Fruit fly (Drosophila melanogaster) whole organism, embryonic: ENCODE data around the gene Spn88Ea.

Experiments
- Aef1 ChIP-seq: fragments of 200-800 bp; sonication (Bioruptor generic); IDR thresholded peaks from 3 replicates; pipeline ENCODE4 v1.3.6; 2022; ENCODE audit warnings: missing biosample characterization, missing genetic modification characterization
- Asciz ChIP-seq: fragments of 200-800 bp; sonication (Bioruptor generic); optimal IDR thresholded peaks from 2 replicates; lab custom pipeline; 2017; ENCODE audit warnings: missing biosample characterization, mild to moderate bottlenecking, missing genetic modification characterization, missing genetic modification reagents
- CG10462 ChIP-seq: fragments of 200-800 bp; sonication (Bioruptor generic); optimal IDR thresholded peaks from 2 replicates; lab custom pipeline; 2016; ENCODE audit warnings: missing biosample characterization, missing genetic modification characterization
- CG13123 ChIP-seq: fragments of 200-800 bp; sonication (Bioruptor generic); optimal IDR thresholded peaks from 2 replicates; lab custom pipeline; 2016; ENCODE audit warnings: missing biosample characterization, missing genetic modification characterization
- CG13775 ChIP-seq: fragments of 200-800 bp; sonication (Bioruptor generic); optimal IDR thresholded peaks from 3 replicates; lab custom pipeline; 2017; ENCODE audit warnings: missing biosample characterization, mild to moderate bottlenecking, missing genetic modification characterization
- CG14441 ChIP-seq: fragments of 200-800 bp; sonication (Bioruptor generic); IDR thresholded peaks from 2 replicates; pipeline ENCODE4 v1.3.6; 2022; ENCODE audit warnings: missing biosample characterization, missing genetic modification characterization
- CG15269 ChIP-seq: fragments of 200-800 bp; sonication (Bioruptor generic); optimal IDR thresholded peaks from 2 replicates; lab custom pipeline; 2018; ENCODE audit warnings: missing biosample characterization, mild to moderate bottlenecking, missing genetic modification characterization, moderate library complexity
- CG17802 ChIP-seq: fragments of 200-800 bp; sonication (Bioruptor generic); optimal IDR thresholded peaks from 2 replicates; lab custom pipeline; 2018; ENCODE audit warnings: missing biosample characterization, mild to moderate bottlenecking, missing genetic modification characterization, moderate library complexity
- CG2202 ChIP-seq: fragments of 200-800 bp; sonication (Bioruptor generic); optimal IDR thresholded peaks from 2 replicates; lab custom pipeline; 2018; ENCODE audit warnings: missing biosample characterization, mild to moderate bottlenecking, missing genetic modification characterization
- CG2712 ChIP-seq: fragments of 200-800 bp; optimal IDR thresholded peaks from 3 replicates; lab custom pipeline; 2019; ENCODE audit warnings: missing biosample characterization, mild to moderate bottlenecking, missing genetic modification characterization, moderate library complexity
- CG31441 ChIP-seq: fragments of 200-800 bp; sonication (Bioruptor generic); IDR thresholded peaks from 2 replicates; pipeline ENCODE4 v1.3.6; 2022; ENCODE audit warnings: missing biosample characterization, missing genetic modification characterization
- CG3847 ChIP-seq: fragments of 200-800 bp; sonication (Bioruptor generic); IDR thresholded peaks from 2 replicates; pipeline ENCODE4 v1.3.6; 2022; ENCODE audit warnings: missing biosample characterization, missing genetic modification characterization
- CG42726 ChIP-seq: fragments of 200-800 bp; sonication (Bioruptor generic); IDR thresholded peaks from 2 replicates; pipeline ENCODE4 v1.3.6; 2022; ENCODE audit warnings: missing biosample characterization, missing genetic modification characterization; ENCODE audit not compliant: partially characterized antibody
- CG4820 ChIP-seq: fragments of 200-800 bp; sonication (Bioruptor generic); optimal IDR thresholded peaks from 3 replicates; lab custom pipeline; 2016; ENCODE audit warnings: missing biosample characterization, missing genetic modification characterization
- CG7963 ChIP-seq: fragments of 200-800 bp; sonication (Bioruptor generic); IDR thresholded peaks from 3 replicates; pipeline ENCODE4 v1.3.6; 2022; ENCODE audit warnings: missing biosample characterization, missing genetic modification characterization; ENCODE audit not compliant: partially characterized antibody
- CG8290 ChIP-seq, 3 experiments: fragments of 200-800 bp; sonication (Bioruptor generic); optimal IDR thresholded peaks; 2 replicates each; lab custom pipeline; 2016 to 2019; ENCODE audit warnings: missing biosample characterization in 3 of 3, missing genetic modification characterization in 3 of 3, mild to moderate bottlenecking in 2 of 3, moderate library complexity in 1 of 3
- CG8359 ChIP-seq: fragments of 200-800 bp; sonication (Bioruptor generic); optimal IDR thresholded peaks from 2 replicates; lab custom pipeline; 2017; ENCODE audit warnings: missing biosample characterization, mild to moderate bottlenecking, missing genetic modification characterization, borderline replicate concordance
- CG8944 ChIP-seq: fragments of 200-800 bp; sonication (Bioruptor generic); optimal IDR thresholded peaks from 3 replicates; lab custom pipeline; 2016; ENCODE audit warnings: missing biosample characterization, missing genetic modification characterization
- Dad ChIP-seq: fragments of 200-800 bp; sonication (Bioruptor generic); optimal IDR thresholded peaks from 3 replicates; lab custom pipeline; 2016; ENCODE audit warnings: missing biosample characterization, missing genetic modification characterization
- Dp ChIP-seq: fragments of 200-800 bp; sonication (Bioruptor generic); optimal IDR thresholded peaks from 2 replicates; lab custom pipeline; 2018; ENCODE audit warnings: missing biosample characterization, mild to moderate bottlenecking, missing genetic modification characterization, moderate library complexity
- Fer2 ChIP-seq: fragments of 200-800 bp; sonication (Bioruptor generic); optimal IDR thresholded peaks from 2 replicates; lab custom pipeline; 2018; ENCODE audit warnings: missing biosample characterization, mild to moderate bottlenecking, missing genetic modification characterization, moderate library complexity
- H15 ChIP-seq: fragments of 200-800 bp; sonication (Bioruptor generic); IDR thresholded peaks from 3 replicates; pipeline ENCODE4 v1.3.6; 2022; ENCODE audit warnings: missing biosample characterization, missing genetic modification characterization
- HLH54F ChIP-seq: fragments of 200-800 bp; sonication (Bioruptor generic); optimal IDR thresholded peaks from 3 replicates; lab custom pipeline; 2016; ENCODE audit warnings: missing biosample characterization, missing genetic modification characterization
- Hr51 ChIP-seq, 2 experiments: fragments of 200-800 bp; sonication (Bioruptor generic); optimal IDR thresholded peaks; 2 replicates in 1 of 2; 3 replicates in 1 of 2; lab custom pipeline; 2016 to 2018; ENCODE audit warnings: missing biosample characterization in 2 of 2, missing genetic modification characterization in 2 of 2, mild to moderate bottlenecking in 1 of 2, moderate library complexity in 1 of 2
- Lim3 ChIP-seq: fragments of 200-800 bp; sonication (Bioruptor generic); IDR thresholded peaks from 2 replicates; pipeline ENCODE4 v1.3.6; 2022; ENCODE audit warnings: missing biosample characterization, missing genetic modification characterization
- Myb ChIP-seq: fragments of 200-800 bp; sonication (Bioruptor generic); optimal IDR thresholded peaks from 2 replicates; lab custom pipeline; 2016; ENCODE audit warnings: missing biosample characterization, missing genetic modification characterization
- NC2α ChIP-seq: fragments of 200-800 bp; sonication (Bioruptor generic); optimal IDR thresholded peaks from 2 replicates; lab custom pipeline; 2016; ENCODE audit warnings: missing biosample characterization, missing genetic modification characterization
- Neu2 ChIP-seq: fragments of 200-800 bp; sonication (Bioruptor generic); optimal IDR thresholded peaks from 3 replicates; lab custom pipeline; 2016; ENCODE audit warnings: missing biosample characterization, missing genetic modification characterization, borderline replicate concordance
- NfI ChIP-seq: fragments of 200-800 bp; sonication (Bioruptor generic); optimal IDR thresholded peaks from 3 replicates; lab custom pipeline; 2018; ENCODE audit warnings: missing biosample characterization, mild to moderate bottlenecking, missing genetic modification characterization, moderate library complexity
- Six4 ChIP-seq: fragments of 200-800 bp; sonication (Bioruptor generic); optimal IDR thresholded peaks from 2 replicates; lab custom pipeline; 2016; ENCODE audit warnings: missing biosample characterization, missing genetic modification characterization
- Ssrp ChIP-seq: fragments of 200-800 bp; sonication (Bioruptor generic); optimal IDR thresholded peaks from 2 replicates; lab custom pipeline; 2018; ENCODE audit warnings: missing biosample characterization, mild to moderate bottlenecking, missing genetic modification characterization, moderate library complexity
- az2 ChIP-seq: fragments of 200-800 bp; sonication (Bioruptor generic); optimal IDR thresholded peaks from 3 replicates; lab custom pipeline; 2016; ENCODE audit warnings: missing biosample characterization, missing genetic modification characterization
- bcd ChIP-seq: fragments of 200-800 bp; sonication (Bioruptor generic); optimal IDR thresholded peaks from 2 replicates; lab custom pipeline; 2017; ENCODE audit warnings: missing biosample characterization, mild to moderate bottlenecking, missing genetic modification characterization
- br ChIP-seq: fragments of >200 bp; optimal IDR thresholded peaks from 2 replicates; lab custom pipeline; 2017
- ftz-f1 ChIP-seq: fragments of 200-800 bp; sonication (Bioruptor generic); optimal IDR thresholded peaks from 2 replicates; lab custom pipeline; 2016; ENCODE audit warnings: missing biosample characterization, missing genetic modification characterization
- gcm2 ChIP-seq: fragments of 200-800 bp; sonication (Bioruptor generic); optimal IDR thresholded peaks from 2 replicates; lab custom pipeline; 2016; ENCODE audit warnings: missing biosample characterization, missing genetic modification characterization
- insv ChIP-seq, 2 experiments: fragments of 200-800 bp; sonication (Bioruptor generic); optimal IDR thresholded peaks; 3 replicates each; lab custom pipeline; 2016 to 2018; ENCODE audit warnings: missing biosample characterization in 2 of 2, missing genetic modification characterization in 2 of 2
- luna ChIP-seq: fragments of 200-800 bp; sonication (Bioruptor generic); optimal IDR thresholded peaks from 2 replicates; lab custom pipeline; 2016; ENCODE audit warnings: missing biosample characterization, missing genetic modification characterization
- mirr ChIP-seq: fragments of 200-800 bp; sonication (Bioruptor generic); optimal IDR thresholded peaks from 3 replicates; lab custom pipeline; 2018; ENCODE audit warnings: missing biosample characterization, mild to moderate bottlenecking, missing genetic modification characterization
- onecut ChIP-seq: fragments of 200-800 bp; sonication (Bioruptor generic); IDR thresholded peaks from 2 replicates; pipeline ENCODE4 v1.3.6; 2022; ENCODE audit warnings: missing biosample characterization, missing genetic modification characterization
- p53 ChIP-seq: fragments of 200-800 bp; sonication (Bioruptor generic); optimal IDR thresholded peaks from 2 replicates; lab custom pipeline; 2016; ENCODE audit warnings: missing biosample characterization, missing genetic modification characterization
- peb ChIP-seq: fragments of 200-800 bp; sonication (Bioruptor generic); IDR thresholded peaks from 2 replicates; pipeline ENCODE4 v1.3.6; 2022; ENCODE audit warnings: missing biosample characterization, missing genetic modification characterization
- run ChIP-seq: fragments of 200-800 bp; sonication (Bioruptor generic); optimal IDR thresholded peaks from 3 replicates; lab custom pipeline; 2018; ENCODE audit warnings: missing biosample characterization, mild to moderate bottlenecking, missing genetic modification characterization
- scrt ChIP-seq: fragments of 200-800 bp; sonication (Bioruptor generic); optimal IDR thresholded peaks from 2 replicates; lab custom pipeline; 2018; ENCODE audit warnings: missing biosample characterization, mild to moderate bottlenecking, missing genetic modification characterization, moderate library complexity
- tll ChIP-seq, 2 experiments: fragments of 200-800 bp in 1 of 2; fragments of >200 bp in 1 of 2; sonication (Bioruptor generic) in 1 of 2; optimal IDR thresholded peaks; 2 replicates each; lab custom pipeline; 2017 to 2019; ENCODE audit warnings: missing biosample characterization in 2 of 2, missing genetic modification characterization in 2 of 2, mild to moderate bottlenecking in 1 of 2, moderate library complexity in 1 of 2
- trem ChIP-seq: fragments of 200-800 bp; optimal IDR thresholded peaks from 3 replicates; lab custom pipeline; 2019; ENCODE audit warnings: missing biosample characterization, mild to moderate bottlenecking, missing genetic modification characterization, moderate library complexity
- usp ChIP-seq: fragments of >200 bp; optimal IDR thresholded peaks from 2 replicates; lab custom pipeline; 2017; ENCODE audit warnings: missing biosample characterization, missing genetic modification characterization
- vfl ChIP-seq: fragments of 200-800 bp; sonication (Bioruptor generic); optimal IDR thresholded peaks from 2 replicates; lab custom pipeline; 2016; ENCODE audit warnings: missing biosample characterization, missing genetic modification characterization

Gene Spn88Ea

dm6 chr3R:15242186-15243045, 36.2 kb upstream of the Spn88Ea start, which contains the start of the genes tefu and Hsc70-4 (continued):
- peak; percentile 70 for TF ChIP-seq NfI
- TF ChIP-seq onecut (GFP tag; lab: Robert Waterston, UW) = peak; percentile 85
- peak; percentile 65 for TF ChIP-seq az2 (GFP tag; lab: Kevin White, UChicago)
- TF ChIP-seq p53 (GFP tag; lab: Kevin White, UChicago) = peak; percentile 1
- TF ChIP-seq Lim3 (GFP tag; lab: Robert Waterston, UW) = no peak
- TF ChIP-seq NC2α (GFP tag; lab: Kevin White, UChicago) = peak; percentile 76
- peak; percentile 97 for TF ChIP-seq CG17802 (tag; lab: Kevin White, UChicago)
- peak; percentile 79 for TF ChIP-seq CG8290 (GFP tag; optimal IDR thresholded peaks at IDR 0.05; lab: Kevin White, UChicago)
- peak in 1 of 2 experiments; percentile 72 for TF ChIP-seq CG8290 (tag; optimal IDR thresholded peaks at IDR 0.05; lab: Kevin White, UChicago)
- no peak for TF ChIP-seq Asciz (GFP tag; lab: Kevin White, UChicago)
- TF ChIP-seq CG4820 = peak; percentile 72
- peak in 1 of 2 experiments; percentile 30 for TF ChIP-seq insv (GFP tag; optimal IDR thresholded peaks at IDR 0.05; lab: Kevin White, UChicago)
- peak; percentile 88 for TF ChIP-seq CG3847 (GFP tag; lab: Robert Waterston, UW)
- TF ChIP-seq tll (GFP tag; optimal IDR thresholded peaks at IDR 0.05; lab: Kevin White, UChicago) = peak; percentile 14 to 93
- peak; percentile 30 for TF ChIP-seq scrt (GFP tag; lab: Kevin White, UChicago)
- TF ChIP-seq Dp (GFP tag; lab: Kevin White, UChicago) = peak; percentile 69
- TF ChIP-seq Aef1 (GFP tag; lab: Robert Waterston, UW) = peak; percentile 86
- no peak for TF ChIP-seq usp
- peak; percentile 75 for TF ChIP-seq HLH54F (GFP tag; lab: Kevin White, UChicago)
- TF ChIP-seq CG14441 (GFP tag; lab: Robert Waterston, UW) = peak; percentile 86
- peak; percentile 21 for TF ChIP-seq Fer2 (tag; lab: Kevin White, UChicago)
- TF ChIP-seq gcm2 = peak; percentile 46
- TF ChIP-seq luna (GFP tag; lab: Kevin White, UChicago) = peak; percentile 47
- TF ChIP-seq CG2712 (tag; lab: Kevin White, UChicago) = no peak
- TF ChIP-seq peb (GFP tag; lab: Robert Waterston, UW) = peak; percentile 49; the same call in 1 of the 2 replicates
- TF ChIP-seq CG13123 (GFP tag; lab: Kevin White, UChicago) = peak; percentile 63
- peak; percentile 28 for TF ChIP-seq CG10462 (GFP tag; lab: Kevin White, UChicago)
- TF ChIP-seq CG8359 (GFP tag; lab: Kevin White, UChicago) = peak; percentile 26
- TF ChIP-seq trem (tag; lab: Kevin White, UChicago) = peak; percentile 65
- TF ChIP-seq CG7963 (GFP tag; lab: Robert Waterston, UW) = 0 out of 3 replicates have a peak, but pooled peaks have one; percentile 6
- peak; percentile 50 for TF ChIP-seq Myb (GFP tag; lab: Kevin White, UChicago)
- peak; percentile 0 for TF ChIP-seq CG15269 (tag; lab: Kevin White, UChicago)
- no peak for TF ChIP-seq ftz-f1 (GFP tag; lab: Kevin White, UChicago)
- no peak for TF ChIP-seq br
- no peak for TF ChIP-seq mirr (GFP tag; lab: Kevin White, UChicago)
- peak; percentile 79 for TF ChIP-seq run (tag; lab: Kevin White, UChicago)
- peak; percentile 44 for TF ChIP-seq Six4 (GFP tag; lab: Kevin White, UChicago)
- TF ChIP-seq Neu2 = no peak
- TF ChIP-seq Dad (GFP tag; lab: Kevin White, UChicago) = peak; percentile 68
- TF ChIP-seq CG8944 (GFP tag; lab: Kevin White, UChicago) = peak; percentile 48
- peak in 1 of 2 experiments; percentile 70 for TF ChIP-seq Hr51 (GFP tag; optimal IDR thresholded peaks at IDR 0.05; lab: Kevin White, UChicago)
- TF ChIP-seq CG2202 = peak; percentile 40
- peak; percentile 81 for TF ChIP-seq CG13775 (GFP tag; lab: Kevin White, UChicago)
- peak; percentile 71 for TF ChIP-seq vfl
- TF ChIP-seq bcd = peak; percentile 85
- peak; percentile 68 for TF ChIP-seq CG42726 (GFP tag; lab: Robert Waterston, UW)
- peak; percentile 72; the same call in 2 of the 3 replicates for TF ChIP-seq H15 (GFP tag; lab: Robert Waterston, UW)
- TF ChIP-seq CG31441 = peak; percentile 12
- TF ChIP-seq Ssrp (tag; lab: Kevin White, UChicago) = peak; percentile 73
